Fruit fly (Drosophila melanogaster) whole organism, embryonic: Measurements from ENCODE around the gene Sk2.

Experiments
- CG10462 ChIP-seq: fragments of 200-800 bp; sonication (Bioruptor generic); optimal IDR thresholded peaks from 2 replicates; lab custom pipeline; 2016; ENCODE audit warnings: missing biosample characterization, missing genetic modification characterization
- CG10654 ChIP-seq: fragments of 200-800 bp; sonication (Bioruptor generic); optimal IDR thresholded peaks from 2 replicates; lab custom pipeline; 2016; ENCODE audit warnings: missing biosample characterization, missing genetic modification characterization
- CG11085 ChIP-seq: fragments of 200-800 bp; sonication (Bioruptor generic); IDR thresholded peaks from 2 replicates; pipeline ENCODE4 v1.3.6; 2022; ENCODE audit warnings: missing biosample characterization, missing genetic modification characterization
- CG11247 ChIP-seq: fragments of 200-800 bp; sonication (Bioruptor generic); IDR thresholded peaks from 2 replicates; pipeline ENCODE4 v1.3.6; 2022; ENCODE audit warnings: missing biosample characterization, missing genetic modification characterization
- CG12155 ChIP-seq: fragments of 200-800 bp; sonication (Bioruptor generic); optimal IDR thresholded peaks from 3 replicates; lab custom pipeline; 2016; ENCODE audit warnings: missing biosample characterization, missing genetic modification characterization
- CG13123 ChIP-seq: fragments of 200-800 bp; sonication (Bioruptor generic); optimal IDR thresholded peaks from 2 replicates; lab custom pipeline; 2016; ENCODE audit warnings: missing biosample characterization, missing genetic modification characterization
- CG14860 ChIP-seq: fragments of 200-800 bp; sonication (Bioruptor generic); IDR thresholded peaks from 3 replicates; pipeline ENCODE4 v1.3.6; 2022; ENCODE audit warnings: missing biosample characterization, missing genetic modification characterization; ENCODE audit not compliant: partially characterized antibody
- CG16813 ChIP-seq: fragments of 200-800 bp; sonication (Bioruptor generic); IDR thresholded peaks from 3 replicates; pipeline ENCODE4 v1.3.6; 2022; ENCODE audit warnings: missing biosample characterization, missing genetic modification characterization; ENCODE audit not compliant: partially characterized antibody
- CG17328 ChIP-seq: fragments of 200-800 bp; sonication (Bioruptor generic); IDR thresholded peaks from 2 replicates; pipeline ENCODE4 v1.3.6; 2022; ENCODE audit warnings: missing biosample characterization, missing genetic modification characterization
- CG17829 ChIP-seq: fragments of 200-800 bp; optimal IDR thresholded peaks from 2 replicates; lab custom pipeline; 2019; ENCODE audit warnings: missing biosample characterization, mild to moderate bottlenecking, missing genetic modification characterization, moderate library complexity
- CG18619 ChIP-seq: fragments of 200-800 bp; sonication (Bioruptor generic); optimal IDR thresholded peaks from 3 replicates; lab custom pipeline; 2017; ENCODE audit warnings: missing biosample characterization, mild to moderate bottlenecking, missing genetic modification characterization
- CG2678 ChIP-seq: fragments of 200-800 bp; sonication (Bioruptor generic); optimal IDR thresholded peaks from 3 replicates; lab custom pipeline; 2019; ENCODE audit warnings: missing biosample characterization, mild to moderate bottlenecking, missing genetic modification characterization, moderate library complexity
- CG3407 ChIP-seq: fragments of 200-800 bp; sonication (Bioruptor generic); optimal IDR thresholded peaks from 2 replicates; lab custom pipeline; 2018; ENCODE audit warnings: missing biosample characterization, mild to moderate bottlenecking, missing genetic modification characterization
- CG34422 ChIP-seq: fragments of 200-800 bp; sonication (Bioruptor generic); IDR thresholded peaks from 3 replicates; pipeline ENCODE4 v1.3.6; 2022; ENCODE audit warnings: missing biosample characterization, missing genetic modification characterization
- CG6654 ChIP-seq: fragments of 200-800 bp; sonication (Bioruptor generic); optimal IDR thresholded peaks from 2 replicates; lab custom pipeline; 2017; ENCODE audit warnings: missing biosample characterization, mild to moderate bottlenecking, missing genetic modification characterization
- CG6689 ChIP-seq: fragments of 200-800 bp; sonication (Bioruptor generic); IDR thresholded peaks from 2 replicates; pipeline ENCODE4 v1.3.6; 2022; ENCODE audit warnings: missing biosample characterization, missing genetic modification characterization
- CG8290 ChIP-seq, 3 experiments: fragments of 200-800 bp; sonication (Bioruptor generic); optimal IDR thresholded peaks; 2 replicates each; lab custom pipeline; 2016 to 2019; ENCODE audit warnings: missing biosample characterization in 3 of 3, missing genetic modification characterization in 3 of 3, mild to moderate bottlenecking in 2 of 3, moderate library complexity in 1 of 3
- CG9876 ChIP-seq: fragments of 200-800 bp; sonication (Bioruptor generic); optimal IDR thresholded peaks from 2 replicates; lab custom pipeline; 2016; ENCODE audit warnings: missing biosample characterization, missing genetic modification characterization
- CG9932 ChIP-seq: fragments of 200-800 bp; sonication (Bioruptor generic); IDR thresholded peaks from 2 replicates; pipeline ENCODE4 v1.3.6; 2022; ENCODE audit warnings: missing biosample characterization, missing genetic modification characterization
- CHES-1-like ChIP-seq: fragments of 200-800 bp; sonication (Bioruptor generic); optimal IDR thresholded peaks from 2 replicates; lab custom pipeline; 2016; ENCODE audit warnings: missing biosample characterization, missing genetic modification characterization
- Dad ChIP-seq: fragments of 200-800 bp; sonication (Bioruptor generic); optimal IDR thresholded peaks from 3 replicates; lab custom pipeline; 2016; ENCODE audit warnings: missing biosample characterization, missing genetic modification characterization
- Dll ChIP-seq: fragments of 200-800 bp; sonication (Bioruptor generic); IDR thresholded peaks from 4 replicates; pipeline ENCODE4 v1.3.6; 2022; ENCODE audit warnings: missing biosample characterization, missing genetic modification characterization; ENCODE audit not compliant: partially characterized antibody
- Dp ChIP-seq: fragments of 200-800 bp; sonication (Bioruptor generic); optimal IDR thresholded peaks from 2 replicates; lab custom pipeline; 2018; ENCODE audit warnings: missing biosample characterization, mild to moderate bottlenecking, missing genetic modification characterization, moderate library complexity
- Fer1 ChIP-seq: fragments of 200-800 bp; sonication (Bioruptor generic); optimal IDR thresholded peaks from 2 replicates; lab custom pipeline; 2017; ENCODE audit warnings: missing biosample characterization, mild to moderate bottlenecking, missing genetic modification characterization
- Hr3 ChIP-seq: fragments of 200-800 bp; sonication (Bioruptor generic); optimal IDR thresholded peaks from 3 replicates; lab custom pipeline; 2016; ENCODE audit warnings: missing biosample characterization, missing genetic modification characterization
- Lim3 ChIP-seq: fragments of 200-800 bp; sonication (Bioruptor generic); IDR thresholded peaks from 2 replicates; pipeline ENCODE4 v1.3.6; 2022; ENCODE audit warnings: missing biosample characterization, missing genetic modification characterization
- Mrtf ChIP-seq: fragments of 200-800 bp; sonication (Bioruptor generic); IDR thresholded peaks from 3 replicates; pipeline ENCODE4 v1.3.6; 2022; ENCODE audit warnings: missing biosample characterization, missing genetic modification characterization
- Oli ChIP-seq: fragments of 200-800 bp; sonication (Bioruptor generic); optimal IDR thresholded peaks from 2 replicates; lab custom pipeline; 2018; ENCODE audit warnings: missing biosample characterization, mild to moderate bottlenecking, missing genetic modification characterization, moderate library complexity
- abd-A ChIP-seq: fragments of 200-800 bp; sonication (Bioruptor generic); optimal IDR thresholded peaks from 3 replicates; lab custom pipeline; 2019; ENCODE audit warnings: missing biosample characterization, mild to moderate bottlenecking, missing genetic modification characterization, moderate library complexity
- ara ChIP-seq: fragments of 200-800 bp; sonication (Bioruptor generic); IDR thresholded peaks from 2 replicates; pipeline ENCODE4 v1.3.6; 2022; ENCODE audit warnings: missing biosample characterization, missing genetic modification characterization
- br ChIP-seq: fragments of >200 bp; optimal IDR thresholded peaks from 2 replicates; lab custom pipeline; 2017
- cato ChIP-seq: fragments of 200-800 bp; sonication (Bioruptor generic); optimal IDR thresholded peaks from 2 replicates; lab custom pipeline; 2016; ENCODE audit warnings: missing biosample characterization, missing genetic modification characterization, borderline replicate concordance
- chinmo ChIP-seq: fragments of 200-800 bp; sonication (Bioruptor generic); IDR thresholded peaks from 4 replicates; pipeline ENCODE4 v1.3.6; 2022; ENCODE audit warnings: missing biosample characterization, missing genetic modification characterization; ENCODE audit not compliant: partially characterized antibody
- crc ChIP-seq: fragments of 200-800 bp; sonication (Bioruptor generic); optimal IDR thresholded peaks from 2 replicates; lab custom pipeline; 2016; ENCODE audit warnings: missing biosample characterization, missing genetic modification characterization
- croc ChIP-seq: fragments of 200-800 bp; sonication (Bioruptor generic); conservative IDR thresholded peaks from 3 replicates; pipeline ENCODE4 v1.3.6; 2022; ENCODE audit warnings: missing biosample characterization, missing genetic modification characterization
- cwo ChIP-seq: fragments of 200-800 bp; sonication (Bioruptor generic); optimal IDR thresholded peaks from 3 replicates; lab custom pipeline; 2017; ENCODE audit warnings: missing biosample characterization, missing genetic modification characterization, mild to moderate bottlenecking, moderate library complexity, missing genetic modification reagents
- da ChIP-seq: fragments of 200-800 bp; sonication (Bioruptor generic); optimal IDR thresholded peaks from 2 replicates; lab custom pipeline; 2016; ENCODE audit warnings: missing biosample characterization, missing genetic modification characterization
- gfzf ChIP-seq: fragments of 200-800 bp; sonication (Bioruptor generic); optimal IDR thresholded peaks from 2 replicates; lab custom pipeline; 2016; ENCODE audit warnings: missing biosample characterization, mild to moderate bottlenecking, missing genetic modification characterization, moderate library complexity
- maf-S ChIP-seq: fragments of 200-800 bp; sonication (Bioruptor generic); optimal IDR thresholded peaks from 2 replicates; lab custom pipeline; 2016; ENCODE audit warnings: missing biosample characterization, missing genetic modification characterization
- odd ChIP-seq: fragments of 200-800 bp; sonication (Bioruptor generic); optimal IDR thresholded peaks from 2 replicates; lab custom pipeline; 2017; ENCODE audit warnings: missing biosample characterization, mild to moderate bottlenecking, missing genetic modification characterization
- pita ChIP-seq: fragments of 200-800 bp; sonication (Bioruptor generic); optimal IDR thresholded peaks from 2 replicates; lab custom pipeline; 2017; ENCODE audit warnings: missing biosample characterization, mild to moderate bottlenecking, missing genetic modification characterization
- pzg ChIP-seq: fragments of 200-800 bp; sonication (Bioruptor generic); optimal IDR thresholded peaks from 3 replicates; lab custom pipeline; 2018; ENCODE audit warnings: missing biosample characterization, mild to moderate bottlenecking, missing genetic modification characterization, moderate library complexity
- sd ChIP-seq: fragments of 200-800 bp; sonication (Bioruptor generic); optimal IDR thresholded peaks from 3 replicates; lab custom pipeline; 2018; ENCODE audit warnings: missing biosample characterization, mild to moderate bottlenecking, missing genetic modification characterization, moderate library complexity
- sim ChIP-seq: fragments of 200-800 bp; sonication (Bioruptor generic); IDR thresholded peaks from 2 replicates; pipeline ENCODE4 v1.3.6; 2022; ENCODE audit warnings: missing biosample characterization, missing genetic modification characterization
- sima ChIP-seq: fragments of 200-800 bp; sonication (Bioruptor generic); optimal IDR thresholded peaks from 2 replicates; lab custom pipeline; 2016; ENCODE audit warnings: missing biosample characterization, missing genetic modification characterization
- so ChIP-seq: fragments of 200-800 bp; sonication (Bioruptor generic); IDR thresholded peaks from 3 replicates; pipeline ENCODE4 v1.3.6; 2022; ENCODE audit warnings: missing biosample characterization, missing genetic modification characterization
- sob ChIP-seq: fragments of 200-800 bp; sonication (Bioruptor generic); IDR thresholded peaks from 2 replicates; pipeline ENCODE4 v1.3.6; 2022; ENCODE audit warnings: missing biosample characterization, missing genetic modification characterization
- unc-4 ChIP-seq: fragments of 200-800 bp; sonication (Bioruptor generic); IDR thresholded peaks from 2 replicates; pipeline ENCODE4 v1.3.6; 2022; ENCODE audit warnings: missing biosample characterization, missing genetic modification characterization; ENCODE audit not compliant: partially characterized antibody
- vnd ChIP-seq: fragments of 200-800 bp; sonication (Bioruptor generic); IDR thresholded peaks from 3 replicates; pipeline ENCODE4 v1.3.6; 2022; ENCODE audit warnings: missing biosample characterization, missing genetic modification characterization; ENCODE audit not compliant: partially characterized antibody

The Sk2 gene

dm6 chr3L:3081146-3081872 lies 34.4 kb downstream of the Sk2 start:
- TF ChIP-seq crc (GFP tag; lab: Kevin White, UChicago): peak; percentile 92
- TF ChIP-seq cwo (GFP tag; lab: Kevin White, UChicago): peak; percentile 98
- TF ChIP-seq CG17829 (tag; lab: Kevin White, UChicago): peak; percentile 98
- TF ChIP-seq Hr3 (GFP tag; lab: Kevin White, UChicago): peak; percentile 98
- TF ChIP-seq sob (GFP tag; lab: Robert Waterston, UW): peak; percentile 99
- peak; percentile 99 for TF ChIP-seq Fer1 (GFP tag; lab: Kevin White, UChicago)
- TF ChIP-seq pita (GFP tag; lab: Kevin White, UChicago): no peak
- peak; percentile 73 for TF ChIP-seq Dll
- peak; percentile 96 for TF ChIP-seq CG11085 (GFP tag; lab: Robert Waterston, UW)
- peak; percentile 99 for TF ChIP-seq so (GFP tag; lab: Robert Waterston, UW)
- TF ChIP-seq CG10462 (GFP tag; lab: Kevin White, UChicago): peak; percentile 97
- peak; percentile 99 for TF ChIP-seq CG2678
- peak; percentile 99 for TF ChIP-seq Oli (tag; lab: Kevin White, UChicago)
- peak; percentile 98 for TF ChIP-seq CG6654 (GFP tag; lab: Kevin White, UChicago)
- TF ChIP-seq da (GFP tag; lab: Kevin White, UChicago): peak; percentile 92
- TF ChIP-seq CG17328 (GFP tag; lab: Robert Waterston, UW): peak; percentile 99
- peak; percentile 98 for TF ChIP-seq CG8290 (GFP tag; optimal IDR thresholded peaks at IDR 0.05; lab: Kevin White, UChicago)
- TF ChIP-seq CG8290 (tag; optimal IDR thresholded peaks at IDR 0.05; lab: Kevin White, UChicago): peak; percentile 87 to 99
- TF ChIP-seq gfzf (GFP tag; lab: Kevin White, UChicago): peak; percentile 12
- TF ChIP-seq Lim3 (GFP tag; lab: Robert Waterston, UW): peak; percentile 90
- TF ChIP-seq CG9932 (GFP tag; lab: Robert Waterston, UW): peak; percentile 99
- peak; percentile 82 for TF ChIP-seq CG9876 (GFP tag; lab: Kevin White, UChicago)
- TF ChIP-seq sima (GFP tag; lab: Kevin White, UChicago): peak; percentile 90
- TF ChIP-seq CHES-1-like (GFP tag; lab: Kevin White, UChicago): peak; percentile 95
- TF ChIP-seq CG16813 (GFP tag; lab: Robert Waterston, UW): peak; percentile 66
- TF ChIP-seq ara (GFP tag; lab: Robert Waterston, UW): peak; percentile 98
- peak; percentile 96 for TF ChIP-seq CG13123 (GFP tag; lab: Kevin White, UChicago)
- TF ChIP-seq pzg (GFP tag; lab: Kevin White, UChicago): peak; percentile 33
- TF ChIP-seq maf-S (GFP tag; lab: Kevin White, UChicago): peak; percentile 93
- peak; percentile 98 for TF ChIP-seq CG6689 (GFP tag; lab: Robert Waterston, UW)
- TF ChIP-seq sd (tag; lab: Kevin White, UChicago): peak; percentile 93
- TF ChIP-seq CG12155: peak; percentile 97
- peak; percentile 85; the same call in 2 of the 4 replicates for TF ChIP-seq chinmo (GFP tag; lab: Robert Waterston, UW)
- TF ChIP-seq Dad (GFP tag; lab: Kevin White, UChicago): peak; percentile 97
- TF ChIP-seq vnd (GFP tag; lab: Robert Waterston, UW): peak; percentile 83
- peak; percentile 99 for TF ChIP-seq CG34422 (GFP tag; lab: Robert Waterston, UW)
- peak; percentile 97; the same call in 2 of the 3 replicates for TF ChIP-seq Mrtf (GFP tag; lab: Robert Waterston, UW)
- TF ChIP-seq unc-4 (GFP tag; lab: Robert Waterston, UW): peak; percentile 41; the same call in 1 of the 2 replicates
- peak; percentile 98 for TF ChIP-seq sim
- peak; percentile 98 for TF ChIP-seq CG18619 (GFP tag; lab: Kevin White, UChicago)
- TF ChIP-seq CG14860 (GFP tag; lab: Robert Waterston, UW): peak; percentile 92
- TF ChIP-seq odd (GFP tag; lab: Kevin White, UChicago): peak; percentile 98
- TF ChIP-seq CG11247 (GFP tag; lab: Robert Waterston, UW): peak; percentile 98
- TF ChIP-seq CG10654 (GFP tag; lab: Kevin White, UChicago): peak; percentile 97
- no peak for TF ChIP-seq br
- TF ChIP-seq Dp: peak; percentile 33
- TF ChIP-seq CG3407 (GFP tag; lab: Kevin White, UChicago): peak; percentile 97
- TF ChIP-seq abd-A: peak; percentile 87
- TF ChIP-seq cato (GFP tag; lab: Kevin White, UChicago): peak; percentile 97
- peak; percentile 96 for TF ChIP-seq croc
